Worm (Caenorhabditis elegans) whole organism, L4 larva: ENCODE data around the gene toc-1.

Source experiments
- ZK546.5 ChIP-seq, 2 experiments: sonication (generic microtip); optimal IDR thresholded peaks; 2 replicates each; lab custom pipeline; 2017; ENCODE audit warnings: missing biosample characterization in 2 of 2, missing genetic modification characterization in 2 of 2
- ceh-20 ChIP-seq: fragments of 200-800 bp; sonication (Bioruptor generic); IDR thresholded peaks from 2 replicates; pipeline ENCODE4 v1.3.6; 2022; ENCODE audit warnings: missing genetic modification reagents, missing genetic modification characterization, missing compliant biosample characterization
- ceh-32 ChIP-seq: sonication (generic microtip); optimal IDR thresholded peaks from 2 replicates; lab custom pipeline; 2016; ENCODE audit warnings: mild to moderate bottlenecking, missing genetic modification characterization, missing compliant biosample characterization; ENCODE audit not compliant: poor library complexity
- ceh-82 ChIP-seq: sonication (generic microtip); optimal IDR thresholded peaks from 2 replicates; lab custom pipeline; 2017; ENCODE audit warnings: missing biosample characterization, missing genetic modification characterization
- ctbp-1 ChIP-seq: fragments of 200-800 bp; sonication (Bioruptor generic); IDR thresholded peaks from 2 replicates; pipeline ENCODE4 v1.3.6; 2022; ENCODE audit warnings: missing genetic modification reagents, missing genetic modification characterization, missing compliant biosample characterization
- daf-19 ChIP-seq: fragments of 200-800 bp; sonication (Bioruptor generic); conservative IDR thresholded peaks from 2 replicates; pipeline ENCODE4 v1.3.6; 2022; ENCODE audit warnings: missing genetic modification characterization, missing compliant biosample characterization
- fkh-10 ChIP-seq: fragments of 150-350 bp; optimal IDR thresholded peaks from 2 replicates; lab custom pipeline; 2014; ENCODE audit warnings: missing biosample characterization, missing genetic modification reagents, missing genetic modification characterization
- hlh-11 ChIP-seq: fragments of 200-800 bp; sonication (Bioruptor generic); optimal IDR thresholded peaks from 2 replicates; lab custom pipeline; 2018; ENCODE audit warnings: mild to moderate bottlenecking, missing genetic modification characterization, missing compliant biosample characterization
- lin-29 ChIP-seq: fragments of 200-800 bp; sonication (Bioruptor generic); IDR thresholded peaks from 2 replicates; pipeline ENCODE4 v1.3.6; 2022; ENCODE audit warnings: missing genetic modification reagents, missing genetic modification characterization, missing compliant biosample characterization
- nhr-25 ChIP-seq: sonication (generic microtip); optimal IDR thresholded peaks from 2 replicates; lab custom pipeline; 2017; ENCODE audit warnings: missing genetic modification characterization, mild to moderate bottlenecking, missing compliant biosample characterization, antibody characterized with exemption, moderate library complexity, borderline replicate concordance; ENCODE audit not compliant: insufficient read depth
- nhr-41 ChIP-seq: fragments of 200-800 bp; sonication (Bioruptor generic); IDR thresholded peaks from 2 replicates; pipeline ENCODE4 v1.3.6; 2022; ENCODE audit warnings: missing genetic modification reagents, missing genetic modification characterization, missing compliant biosample characterization
- pqm-1 ChIP-seq: sonication (generic microtip); optimal IDR thresholded peaks from 2 replicates; lab custom pipeline; 2017; ENCODE audit warnings: missing biosample characterization, missing genetic modification characterization
- skn-1 ChIP-seq: fragments of 150-350 bp; optimal IDR thresholded peaks from 2 replicates; lab custom pipeline; 2014; ENCODE audit warnings: missing biosample characterization, missing genetic modification characterization
- unc-62 ChIP-seq, 3 experiments: fragments of 150-350 bp in 1 of 3; sonication (generic microtip); optimal IDR thresholded peaks in 2 of 3; peaks in 1 of 3; 1 replicate in 1 of 3; 2 replicates in 2 of 3; lab custom pipeline; 2014 to 2017; ENCODE audit warnings: missing biosample characterization in 3 of 3, missing genetic modification characterization in 3 of 3, missing genetic modification reagents in 3 of 3, missing genotype in 1 of 3

DNA sequence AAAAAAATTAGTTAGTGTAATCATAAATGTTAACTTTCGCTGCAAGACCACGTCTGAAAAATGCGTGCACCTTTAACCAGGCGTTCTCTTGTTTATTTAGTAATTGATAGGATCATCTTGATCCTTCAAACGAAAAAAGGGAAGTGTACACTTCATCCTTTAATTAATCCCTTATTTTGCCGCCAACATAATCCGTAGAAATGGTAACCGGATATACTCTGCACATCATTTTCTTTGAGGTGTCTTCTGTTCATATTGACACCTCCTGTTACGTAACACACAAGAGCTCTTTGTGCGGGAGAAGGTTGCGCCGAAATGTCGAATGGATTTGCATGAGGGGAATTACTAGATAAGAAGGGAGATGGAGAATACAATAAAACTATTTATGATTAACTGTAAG lies 26.3 kb upstream of the toc-1 start:
- no peak for TF ChIP-seq ceh-82 (tag; lab: Kevin White, UChicago)
- no peak for TF ChIP-seq ZK546.5 (tag; optimal IDR thresholded peaks at IDR 0.05; lab: Kevin White, UChicago)
- no peak for TF ChIP-seq fkh-10 (GFP tag; lab: Kevin White, UChicago)
- no peak for TF ChIP-seq ceh-32 (tag; lab: Kevin White, UChicago)
- TF ChIP-seq daf-19 (GFP tag; lab: Robert Waterston, UW): no peak
- no peak for TF ChIP-seq lin-29
- no peak for TF ChIP-seq nhr-25 (tag; lab: Kevin White, UChicago)
- no peak for TF ChIP-seq ctbp-1
- TF ChIP-seq pqm-1: no peak
- TF ChIP-seq skn-1 (tag; lab: Kevin White, UChicago): no peak
- TF ChIP-seq ceh-20: no peak
- TF ChIP-seq unc-62 (GFP tag; optimal IDR thresholded peaks at IDR 0.05 in 1 of 2; lab: Kevin White, UChicago): peak in 1 of 2 experiments; percentile 8
- no peak for TF ChIP-seq unc-62 (tag; optimal IDR thresholded peaks at IDR 0.05; lab: Kevin White, UChicago)
- TF ChIP-seq nhr-41 (GFP tag; lab: Robert Waterston, UW): no peak
- no peak for TF ChIP-seq hlh-11 (tag; lab: Kevin White, UChicago)
